Worm (Caenorhabditis elegans) whole organism, mixed stage, embryonic: ENCODE measurements around the gene ugt-2.

Source experiments
- M03D4.4 ChIP-seq: sonication (generic microtip); optimal IDR thresholded peaks from 2 replicates; lab custom pipeline; 2017; ENCODE audit warnings: mild to moderate bottlenecking, missing genetic modification characterization, missing compliant biosample characterization
- blmp-1 ChIP-seq: fragments of 150-350 bp; optimal IDR thresholded peaks from 2 replicates; lab custom pipeline; 2014; ENCODE audit warnings: missing biosample characterization, missing genetic modification characterization
- ceh-43 ChIP-seq: fragments of 200-800 bp; sonication (Bioruptor generic); optimal IDR thresholded peaks from 2 replicates; lab custom pipeline; 2018; ENCODE audit warnings: mild to moderate bottlenecking, missing genetic modification characterization, moderate library complexity, missing compliant biosample characterization
- ces-1 ChIP-seq: fragments of 150-350 bp; optimal IDR thresholded peaks from 2 replicates; lab custom pipeline; 2014; ENCODE audit warnings: missing biosample characterization, missing genetic modification reagents, missing genetic modification characterization
- cnd-1 ChIP-seq: fragments of 200-800 bp; sonication (Bioruptor generic); optimal IDR thresholded peaks from 2 replicates; lab custom pipeline; 2018; ENCODE audit warnings: mild to moderate bottlenecking, missing genetic modification characterization, missing compliant biosample characterization
- elt-1 ChIP-seq: sonication (generic microtip); optimal IDR thresholded peaks from 2 replicates; lab custom pipeline; 2017; ENCODE audit warnings: missing genetic modification characterization, mild to moderate bottlenecking, missing compliant biosample characterization, antibody characterized with exemption, moderate library complexity, borderline replicate concordance; ENCODE audit not compliant: insufficient read depth
- elt-3 ChIP-seq: fragments of 150-350 bp; optimal IDR thresholded peaks from 2 replicates; lab custom pipeline; 2014; ENCODE audit warnings: missing biosample characterization, missing genetic modification characterization
- flh-1 ChIP-seq: fragments of 200-800 bp; sonication (Bioruptor generic); optimal IDR thresholded peaks from 2 replicates; lab custom pipeline; 2018; ENCODE audit warnings: mild to moderate bottlenecking, missing genetic modification characterization, moderate library complexity, missing compliant biosample characterization
- ham-2 ChIP-seq: fragments of 200-800 bp; sonication (Bioruptor generic); optimal IDR thresholded peaks from 2 replicates; lab custom pipeline; 2018; ENCODE audit warnings: mild to moderate bottlenecking, missing genetic modification characterization, missing compliant biosample characterization
- lin-13 ChIP-seq: fragments of 150-350 bp; optimal IDR thresholded peaks from 2 replicates; lab custom pipeline; 2014; ENCODE audit warnings: missing biosample characterization, missing genetic modification characterization
- lin-32 ChIP-seq: fragments of 200-800 bp; sonication (Bioruptor generic); optimal IDR thresholded peaks from 2 replicates; lab custom pipeline; 2018; ENCODE audit warnings: mild to moderate bottlenecking, missing genetic modification characterization, missing compliant biosample characterization
- mab-5 ChIP-seq: fragments of 150-350 bp; optimal IDR thresholded peaks from 2 replicates; lab custom pipeline; 2014; ENCODE audit warnings: missing biosample characterization, missing genetic modification characterization
- mep-1 ChIP-seq: fragments of 150-350 bp; optimal IDR thresholded peaks from 2 replicates; lab custom pipeline; 2017; ENCODE audit warnings: missing biosample characterization, missing genetic modification reagents, missing genetic modification characterization, inconsistent platforms
- nhr-12 ChIP-seq: fragments of 150-350 bp; optimal IDR thresholded peaks from 2 replicates; lab custom pipeline; 2014; ENCODE audit warnings: missing biosample characterization, missing genetic modification characterization
- nhr-2 ChIP-seq: fragments of 150-350 bp; optimal IDR thresholded peaks from 2 replicates; lab custom pipeline; 2014; ENCODE audit warnings: missing biosample characterization, missing genetic modification characterization
- nhr-237 ChIP-seq: fragments of 150-350 bp; optimal IDR thresholded peaks from 2 replicates; lab custom pipeline; 2014; ENCODE audit warnings: missing biosample characterization, missing genetic modification characterization
- nhr-28 ChIP-seq: fragments of 150-350 bp; optimal IDR thresholded peaks from 2 replicates; lab custom pipeline; 2014; ENCODE audit warnings: missing biosample characterization, missing genetic modification characterization
- nhr-76 ChIP-seq: sonication (generic microtip); optimal IDR thresholded peaks from 2 replicates; lab custom pipeline; 2017; ENCODE audit warnings: missing biosample characterization, missing genetic modification characterization
- pha-4 ChIP-seq: fragments of 150-350 bp; optimal IDR thresholded peaks from 2 replicates; lab custom pipeline; 2018; ENCODE audit warnings: missing biosample characterization, missing genetic modification reagents, missing genetic modification characterization
- sem-2 ChIP-seq: fragments of 200-800 bp; sonication (Bioruptor generic); optimal IDR thresholded peaks from 2 replicates; lab custom pipeline; 2018; ENCODE audit warnings: mild to moderate bottlenecking, missing genetic modification characterization, missing compliant biosample characterization
- snpc-4 ChIP-seq: fragments of 150-350 bp; optimal IDR thresholded peaks from 2 replicates; lab custom pipeline; 2014; ENCODE audit warnings: missing biosample characterization, missing genetic modification characterization
- tbx-8 ChIP-seq: fragments of 200-800 bp; sonication (Bioruptor generic); optimal IDR thresholded peaks from 2 replicates; lab custom pipeline; 2018; ENCODE audit warnings: mild to moderate bottlenecking, missing genetic modification characterization, moderate library complexity, missing compliant biosample characterization
- unc-120 ChIP-seq: sonication (generic microtip); optimal IDR thresholded peaks from 2 replicates; lab custom pipeline; 2017; ENCODE audit warnings: missing genetic modification characterization, missing compliant biosample characterization; ENCODE audit not compliant: poor library complexity, severe bottlenecking
- unc-39 ChIP-seq: fragments of 150-350 bp; optimal IDR thresholded peaks from 2 replicates; lab custom pipeline; 2014; ENCODE audit warnings: missing biosample characterization, missing genetic modification characterization
- unc-62 ChIP-seq: fragments of 150-350 bp; optimal IDR thresholded peaks from 2 replicates; lab custom pipeline; 2014; ENCODE audit warnings: missing biosample characterization, missing genetic modification reagents, missing genetic modification characterization
- zip-8 ChIP-seq: fragments of 150-350 bp; optimal IDR thresholded peaks from 2 replicates; lab custom pipeline; 2014; ENCODE audit warnings: missing biosample characterization, missing genetic modification characterization
- ztf-11 ChIP-seq: fragments of 150-350 bp; optimal IDR thresholded peaks from 2 replicates; lab custom pipeline; 2014; ENCODE audit warnings: missing biosample characterization, missing genetic modification characterization

ugt-2 gene

DNA sequence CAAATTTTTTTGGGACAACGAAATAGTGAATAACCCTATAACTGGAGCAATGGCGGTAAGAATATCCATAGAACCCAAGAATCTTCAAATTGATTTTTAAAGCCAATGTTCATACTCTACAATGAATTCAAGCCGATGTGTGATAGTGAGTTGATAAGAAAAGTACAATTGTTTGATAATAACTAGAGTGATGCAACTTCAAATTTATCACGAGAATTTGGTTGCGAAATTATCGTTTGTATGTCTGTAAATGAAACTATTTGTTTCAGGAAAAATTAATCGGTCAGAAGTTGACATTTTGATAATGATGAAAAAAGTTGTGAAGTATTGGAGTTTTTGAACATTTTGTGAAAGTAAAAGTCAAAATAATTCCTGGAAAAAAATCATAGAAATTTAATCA lies 689 bp downstream of the ugt-2 start:
- no peak for TF ChIP-seq nhr-237 (tag; lab: Kevin White, UChicago)
- no peak for TF ChIP-seq lin-13 (tag; lab: Kevin White, UChicago)
- no peak for TF ChIP-seq unc-39
- TF ChIP-seq ceh-43 (GFP tag; lab: Kevin White, UChicago), result no peak

DNA sequence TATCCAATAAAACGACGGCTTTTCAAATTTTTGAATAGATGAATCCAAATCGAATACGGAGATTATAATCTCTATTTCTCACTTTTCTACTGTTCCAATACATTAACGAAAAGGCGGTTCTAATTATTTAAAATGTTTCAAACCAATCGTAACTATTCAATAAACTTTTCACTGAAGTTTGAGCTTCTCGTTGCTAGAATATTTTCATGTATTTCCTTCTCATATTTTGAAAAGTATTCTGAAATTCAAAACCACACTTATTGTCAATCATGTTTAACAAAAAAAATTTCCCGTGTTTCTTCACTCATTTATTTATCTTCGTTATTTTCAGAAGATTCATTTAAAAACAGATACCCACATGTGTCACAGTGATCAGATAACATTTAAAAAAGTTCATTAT lies 4.2 kb downstream of the ugt-2 start, which contains the start of gene F15H10.8:
Gene F15H10.8, minus strand, starts transcription at position 101 of the 400 bp plus-strand sequence.
- TF ChIP-seq snpc-4 (tag; lab: Kevin White, UChicago) (no peak), cnd-1 (no peak), lin-13 (tag; lab: Kevin White, UChicago) (no peak), zip-8 (tag; lab: Kevin White, UChicago) (no peak), ces-1 (GFP tag; lab: Kevin White, UChicago) (no peak), nhr-12 (tag; lab: Kevin White, UChicago) (no peak), mab-5 (tag; lab: Kevin White, UChicago) (no peak), nhr-237 (tag; lab: Kevin White, UChicago) (no peak), ceh-43 (GFP tag; lab: Kevin White, UChicago) (no peak)
- TF ChIP-seq, all 35 proteins: peak for 0

DNA sequence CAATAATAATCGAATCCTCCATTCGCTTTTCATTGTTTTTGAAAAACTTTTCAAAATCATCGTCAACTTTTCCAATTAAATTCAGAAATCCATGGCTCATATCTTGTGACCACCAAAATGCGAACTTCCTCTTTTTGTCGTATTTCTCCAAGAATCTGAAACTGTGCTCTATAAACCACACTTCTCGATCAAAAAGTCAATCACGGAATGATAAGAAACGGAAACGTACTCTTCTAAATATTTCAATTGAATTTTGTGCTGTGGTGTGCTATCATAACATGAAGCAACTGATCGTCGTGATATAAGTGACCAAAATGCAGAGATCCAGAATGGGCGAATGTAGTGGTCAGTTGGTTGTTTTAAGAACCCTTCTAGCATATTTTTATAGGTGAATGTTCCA lies 6.1 kb downstream of the ugt-2 start:
- TF ChIP-seq nhr-2 (tag; lab: Kevin White, UChicago), result no peak
- TF ChIP-seq nhr-28 (tag; lab: Kevin White, UChicago), result no peak
- no peak for TF ChIP-seq elt-3
- TF ChIP-seq nhr-76, result no peak
- no peak for TF ChIP-seq tbx-8 (GFP tag; lab: Kevin White, UChicago)
- no peak for TF ChIP-seq ztf-11 (tag; lab: Kevin White, UChicago)
- no peak for TF ChIP-seq snpc-4 (tag; lab: Kevin White, UChicago)
- no peak for TF ChIP-seq elt-1 (tag; lab: Kevin White, UChicago)
- no peak for TF ChIP-seq ham-2 (GFP tag; lab: Kevin White, UChicago)
- TF ChIP-seq zip-8 (tag; lab: Kevin White, UChicago), result no peak
- no peak for TF ChIP-seq M03D4.4 (tag; lab: Kevin White, UChicago)
- no peak for TF ChIP-seq ces-1 (GFP tag; lab: Kevin White, UChicago)
- no peak for TF ChIP-seq flh-1 (GFP tag; lab: Kevin White, UChicago)
- no peak for TF ChIP-seq pha-4 (tag; lab: Kevin White, UChicago)
- no peak for TF ChIP-seq sem-2 (GFP tag; lab: Kevin White, UChicago)
- no peak for TF ChIP-seq blmp-1 (tag; lab: Kevin White, UChicago)
- no peak for TF ChIP-seq unc-39
- TF ChIP-seq mab-5 (tag; lab: Kevin White, UChicago), result no peak

DNA sequence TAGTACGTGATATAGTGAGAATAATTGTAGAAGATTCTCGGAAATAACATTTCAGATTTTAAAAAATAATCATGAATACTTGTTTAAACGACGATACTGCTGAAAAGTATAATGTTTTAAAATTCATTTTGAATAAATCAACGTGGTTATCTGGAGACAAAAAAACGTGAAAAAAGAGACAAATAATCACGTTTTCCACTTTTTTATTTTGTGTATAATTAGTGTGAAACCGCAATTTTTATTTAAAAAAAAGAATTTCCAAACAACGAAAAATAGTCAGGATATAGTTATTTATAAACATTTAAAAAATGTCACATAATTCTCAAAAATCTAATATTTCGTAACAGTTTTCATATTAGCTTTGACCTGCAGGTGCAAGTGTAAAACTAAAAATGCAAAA lies 7.7 kb downstream of the ugt-2 start, which contains the start of gene F15H10.7:
Gene F15H10.7, minus strand, starts transcription at position 101 of the 400 bp plus-strand sequence.
- no peak for TF ChIP-seq blmp-1 (tag; lab: Kevin White, UChicago)
- no peak for TF ChIP-seq mep-1 (tag; lab: Kevin White, UChicago)
- no peak for TF ChIP-seq ztf-11 (tag; lab: Kevin White, UChicago)
- TF ChIP-seq elt-1 (tag; lab: Kevin White, UChicago), result no peak
- no peak for TF ChIP-seq unc-62 (GFP tag; lab: Kevin White, UChicago)
- TF ChIP-seq elt-3, result no peak
- TF ChIP-seq nhr-12 (tag; lab: Kevin White, UChicago), result no peak
- no peak for TF ChIP-seq ham-2 (GFP tag; lab: Kevin White, UChicago)
- TF ChIP-seq unc-120 (tag; lab: Kevin White, UChicago), result no peak
- no peak for TF ChIP-seq ces-1 (GFP tag; lab: Kevin White, UChicago)

DNA sequence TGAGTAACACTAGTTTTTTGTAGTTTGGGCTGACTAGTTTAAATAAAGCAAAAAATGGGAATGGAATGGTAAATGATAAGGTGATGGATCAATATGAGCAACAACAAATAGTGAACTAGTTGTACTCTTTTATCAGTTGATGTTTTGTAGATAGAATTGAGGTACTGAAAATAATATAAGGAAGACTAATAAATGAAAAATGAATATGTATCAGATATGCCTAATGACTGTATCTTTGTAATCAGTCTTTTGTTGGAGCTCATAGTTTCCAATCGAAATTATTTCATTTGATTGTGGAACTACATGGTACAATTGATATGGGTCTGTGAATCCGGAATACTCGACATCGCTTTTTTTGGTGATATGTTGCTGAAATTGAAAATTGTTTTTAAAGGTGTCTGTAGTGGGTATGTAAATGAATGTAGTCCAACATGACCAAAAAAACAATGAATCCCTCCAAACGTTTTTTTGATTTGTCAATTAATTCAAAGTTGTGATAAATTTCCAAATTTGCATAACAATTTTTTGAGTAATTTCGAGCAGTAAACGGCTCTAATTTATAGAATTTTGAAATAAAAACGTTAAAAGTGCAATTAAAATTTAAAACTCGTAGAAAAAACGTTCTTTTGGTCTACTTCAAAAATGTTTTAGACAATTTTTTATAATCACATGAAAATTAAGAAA lies 11.6 kb downstream of the ugt-2 start, which contains the start of gene F15H10.12:
Gene F15H10.12, minus strand, starts transcription at position 51 of the 684 bp plus-strand sequence.
- no peak for TF ChIP-seq nhr-237 (tag; lab: Kevin White, UChicago)
- no peak for TF ChIP-seq lin-32 (GFP tag; lab: Kevin White, UChicago)
- TF ChIP-seq zip-8 (tag; lab: Kevin White, UChicago), result no peak
- no peak for TF ChIP-seq ceh-43 (GFP tag; lab: Kevin White, UChicago)
- no peak for TF ChIP-seq sem-2 (GFP tag; lab: Kevin White, UChicago)
- no peak for TF ChIP-seq nhr-28 (tag; lab: Kevin White, UChicago)
